Worm (Caenorhabditis elegans): Measurements from ENCODE around the gene R13H7.2.

DNA sequence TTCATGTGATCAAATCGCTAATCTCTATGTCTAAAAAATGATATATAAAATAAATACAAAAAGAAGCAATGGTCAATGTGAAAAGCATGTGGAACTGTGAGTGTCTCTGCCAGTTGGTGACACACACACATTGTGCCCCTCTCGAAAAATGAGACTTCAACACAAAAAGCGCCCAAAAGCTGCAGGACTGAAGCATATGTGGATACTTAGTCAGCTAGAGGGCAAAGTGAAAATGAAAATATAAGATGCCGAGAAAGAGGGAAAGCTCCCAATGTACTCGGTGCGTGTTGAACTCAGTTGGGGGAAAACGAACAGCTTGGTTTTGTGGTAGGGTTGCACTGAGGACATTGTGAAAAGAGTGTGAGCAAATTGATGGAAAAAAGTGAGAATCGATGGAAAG, 22.0 kb upstream of the R13H7.2 start:
- TF ChIP-seq lin-13 (tag; optimal IDR thresholded peaks at IDR 0.05) (no peak), unc-39 (tag; optimal IDR thresholded peaks at IDR 0.05) (no peak), mep-1 (tag; optimal IDR thresholded peaks at IDR 0.05) (no peak), lsy-2 (tag; optimal IDR thresholded peaks at IDR 0.05) (no peak), pha-4 (tag; optimal IDR thresholded peaks at IDR 0.05) (no peak), unc-62 (GFP tag; optimal IDR thresholded peaks at IDR 0.05) (peak; percentile 21), sptf-1 (tag; optimal IDR thresholded peaks at IDR 0.05) (no peak), nhr-237 (tag; optimal IDR thresholded peaks at IDR 0.05) (no peak), nhr-12 (tag; optimal IDR thresholded peaks at IDR 0.05) (no peak), bed-3 (GFP tag; optimal IDR thresholded peaks at IDR 0.05) (no peak)
